Worm (Caenorhabditis elegans): ENCODE results near the gene ras-2.

- TF ChIP-seq mdl-1 (tag; optimal IDR thresholded peaks at IDR 0.05) (no peak), snpc-4 (tag; optimal IDR thresholded peaks at IDR 0.05) (no peak), sma-3 (GFP tag; optimal IDR thresholded peaks at IDR 0.05) (no peak), nhr-10 (tag; optimal IDR thresholded peaks at IDR 0.05) (no peak), nhr-237 (tag; optimal IDR thresholded peaks at IDR 0.05) (no peak), zag-1 (tag; optimal IDR thresholded peaks at IDR 0.05) (no peak), mab-5 (tag; optimal IDR thresholded peaks at IDR 0.05) (no peak), nhr-77 (tag; optimal IDR thresholded peaks at IDR 0.05) (no peak), skn-1 (tag; optimal IDR thresholded peaks at IDR 0.05) (no peak), C34F6.9 (tag; optimal IDR thresholded peaks at IDR 0.05) (no peak), sem-4 (tag; optimal IDR thresholded peaks at IDR 0.05) (no peak), ama-1 (optimal IDR thresholded peaks at IDR 0.05) (no peak), unc-62 (GFP tag; optimal IDR thresholded peaks at IDR 0.05) (no peak)
These were observed 31.0 kb downstream of the ras-2 start, which contains the start of gene T04A8.18 for ce11 chrIII:4708909-4709308.

Measured in whole organism, L2 larva.